Worm (Caenorhabditis elegans): Measurements from ENCODE around the gene cng-2.

ce11 chrIV:2048839-2049238 is 11.8 kb downstream of the cng-2 start:
- TF ChIP-seq dao-5 (tag; optimal IDR thresholded peaks at IDR 0.05), result no peak
- no peak for TF ChIP-seq W03F9.2 (tag; optimal IDR thresholded peaks at IDR 0.05)
- peak; percentile 59 for TF ChIP-seq him-1 (tag; optimal IDR thresholded peaks at IDR 0.05)
